Worm (Caenorhabditis elegans) whole organism, L2 larva: ENCODE data around the gene K03A11.5.

ENCODE experiments used
- ZK546.5 ChIP-seq: sonication (generic microtip); optimal IDR thresholded peaks from 2 replicates; lab custom pipeline; 2017; ENCODE audit warnings: missing biosample characterization, missing genetic modification characterization
- alr-1 ChIP-seq: fragments of 150-350 bp; optimal IDR thresholded peaks from 2 replicates; lab custom pipeline; 2014; ENCODE audit warnings: missing biosample characterization, missing genetic modification characterization
- aly-2 ChIP-seq: fragments of 150-350 bp; optimal IDR thresholded peaks from 2 replicates; lab custom pipeline; 2014; ENCODE audit warnings: missing biosample characterization, missing genetic modification characterization
- ama-1 ChIP-seq: fragments of 150-350 bp; optimal IDR thresholded peaks from 2 replicates; lab custom pipeline; 2018; ENCODE audit warnings: inconsistent platforms
- elt-1 ChIP-seq: fragments of 150-350 bp; optimal IDR thresholded peaks from 2 replicates; lab custom pipeline; 2014; ENCODE audit warnings: missing biosample characterization, missing genetic modification characterization
- fos-1 ChIP-seq: fragments of 150-350 bp; optimal IDR thresholded peaks from 2 replicates; lab custom pipeline; 2014; ENCODE audit warnings: missing biosample characterization, missing genetic modification characterization
- skn-1 ChIP-seq: sonication (generic microtip); optimal IDR thresholded peaks from 2 replicates; lab custom pipeline; 2017; ENCODE audit warnings: missing biosample characterization, missing genetic modification characterization
- ztf-11 ChIP-seq: sonication (generic microtip); optimal IDR thresholded peaks from 2 replicates; lab custom pipeline; 2017; ENCODE audit warnings: missing biosample characterization, missing genetic modification characterization

ce11 chrX:13048258-13048657, 15.1 kb upstream of the K03A11.5 start, which contains the start of gene C53C7.3:
- TF ChIP-seq ama-1 (lab: Kevin White, UChicago), result no peak
- no peak for TF ChIP-seq ztf-11
- TF ChIP-seq skn-1 (tag; lab: Kevin White, UChicago), result no peak
- no peak for TF ChIP-seq ZK546.5 (tag; lab: Kevin White, UChicago)
- no peak for TF ChIP-seq aly-2 (tag; lab: Kevin White, UChicago)
- TF ChIP-seq elt-1 (tag; lab: Kevin White, UChicago), result no peak
- TF ChIP-seq fos-1 (tag; lab: Kevin White, UChicago), result no peak
- TF ChIP-seq alr-1, result no peak
